Fruit fly (Drosophila melanogaster) whole organism, embryonic: ENCODE results near the gene CG3815.

Experiments
- Asciz ChIP-seq: fragments of 200-800 bp; sonication (Bioruptor generic); optimal IDR thresholded peaks from 2 replicates; lab custom pipeline; 2017; ENCODE audit warnings: missing biosample characterization, mild to moderate bottlenecking, missing genetic modification characterization, missing genetic modification reagents
- Bdp1 ChIP-seq: fragments of 200-800 bp; sonication (Bioruptor generic); optimal IDR thresholded peaks from 3 replicates; lab custom pipeline; 2016; ENCODE audit warnings: missing biosample characterization, missing genetic modification characterization
- CG1024 ChIP-seq: fragments of 200-800 bp; sonication (Bioruptor generic); IDR thresholded peaks from 2 replicates; pipeline ENCODE4 v1.3.6; 2022; ENCODE audit warnings: missing biosample characterization, missing genetic modification characterization
- CG11696 ChIP-seq: fragments of 200-800 bp; sonication (Bioruptor generic); IDR thresholded peaks from 2 replicates; pipeline ENCODE4 v1.3.6; 2022; ENCODE audit warnings: missing biosample characterization, missing genetic modification characterization
- CG12104 ChIP-seq: fragments of 200-800 bp; sonication (Bioruptor generic); optimal IDR thresholded peaks from 3 replicates; lab custom pipeline; 2016; ENCODE audit warnings: missing biosample characterization, missing genetic modification characterization
- CG12236 ChIP-seq: fragments of 200-800 bp; sonication (Bioruptor generic); optimal IDR thresholded peaks from 2 replicates; lab custom pipeline; 2016; ENCODE audit warnings: missing biosample characterization, missing genetic modification characterization
- CG12744 ChIP-seq: fragments of 200-800 bp; sonication (Bioruptor generic); optimal IDR thresholded peaks from 2 replicates; lab custom pipeline; 2016; ENCODE audit warnings: missing biosample characterization, missing genetic modification characterization
- CG14441 ChIP-seq: fragments of 200-800 bp; sonication (Bioruptor generic); IDR thresholded peaks from 2 replicates; pipeline ENCODE4 v1.3.6; 2022; ENCODE audit warnings: missing biosample characterization, missing genetic modification characterization
- CG14667 ChIP-seq: fragments of 200-800 bp; sonication (Bioruptor generic); IDR thresholded peaks from 2 replicates; pipeline ENCODE4 v1.3.6; 2022; ENCODE audit warnings: missing biosample characterization, missing genetic modification characterization
- CG15514 ChIP-seq: fragments of 200-800 bp; sonication (Bioruptor generic); optimal IDR thresholded peaks from 3 replicates; lab custom pipeline; 2017; ENCODE audit warnings: missing biosample characterization, missing genetic modification characterization, mild to moderate bottlenecking, moderate library complexity, missing genetic modification reagents
- CG17385 ChIP-seq: fragments of 200-800 bp; sonication (Bioruptor generic); optimal IDR thresholded peaks from 3 replicates; lab custom pipeline; 2018; ENCODE audit warnings: missing biosample characterization, mild to moderate bottlenecking, missing genetic modification characterization
- CG2712 ChIP-seq: fragments of 200-800 bp; optimal IDR thresholded peaks from 3 replicates; lab custom pipeline; 2019; ENCODE audit warnings: missing biosample characterization, mild to moderate bottlenecking, missing genetic modification characterization, moderate library complexity
- CG2889 ChIP-seq: fragments of 200-800 bp; sonication (Bioruptor generic); IDR thresholded peaks from 3 replicates; pipeline ENCODE4 v1.3.6; 2022; ENCODE audit warnings: missing biosample characterization, missing genetic modification characterization
- CG33557 ChIP-seq: fragments of 200-800 bp; sonication (Bioruptor generic); optimal IDR thresholded peaks from 2 replicates; lab custom pipeline; 2019; ENCODE audit warnings: missing biosample characterization, mild to moderate bottlenecking, missing genetic modification characterization, moderate library complexity
- CG3995 ChIP-seq: fragments of 200-800 bp; sonication (Bioruptor generic); optimal IDR thresholded peaks from 3 replicates; lab custom pipeline; 2016; ENCODE audit warnings: missing biosample characterization, missing genetic modification characterization
- CG42726 ChIP-seq: fragments of 200-800 bp; sonication (Bioruptor generic); IDR thresholded peaks from 2 replicates; pipeline ENCODE4 v1.3.6; 2022; ENCODE audit warnings: missing biosample characterization, missing genetic modification characterization; ENCODE audit not compliant: partially characterized antibody
- CG4617 ChIP-seq: fragments of 200-800 bp; sonication (Bioruptor generic); optimal IDR thresholded peaks from 3 replicates; lab custom pipeline; 2016; ENCODE audit warnings: missing biosample characterization, missing genetic modification characterization, borderline replicate concordance
- CG4707 ChIP-seq: fragments of 200-800 bp; sonication (Bioruptor generic); optimal IDR thresholded peaks from 2 replicates; lab custom pipeline; 2018; ENCODE audit warnings: missing biosample characterization, mild to moderate bottlenecking, missing genetic modification characterization, moderate library complexity
- CG6813 ChIP-seq: fragments of 200-800 bp; sonication (Bioruptor generic); optimal IDR thresholded peaks from 2 replicates; lab custom pipeline; 2017; ENCODE audit warnings: missing biosample characterization, missing genetic modification characterization, mild to moderate bottlenecking, moderate library complexity, missing genetic modification reagents
- CG7963 ChIP-seq: fragments of 200-800 bp; sonication (Bioruptor generic); IDR thresholded peaks from 3 replicates; pipeline ENCODE4 v1.3.6; 2022; ENCODE audit warnings: missing biosample characterization, missing genetic modification characterization; ENCODE audit not compliant: partially characterized antibody
- ERR ChIP-seq: fragments of 200-800 bp; sonication (Bioruptor generic); optimal IDR thresholded peaks from 2 replicates; lab custom pipeline; 2016; ENCODE audit warnings: missing biosample characterization, missing genetic modification characterization
- GATAe ChIP-seq: fragments of 200-800 bp; sonication (Bioruptor generic); conservative IDR thresholded peaks from 2 replicates; pipeline ENCODE4 v1.3.6; 2022; ENCODE audit warnings: missing biosample characterization, missing genetic modification characterization
- HmgZ ChIP-seq: fragments of 200-800 bp; sonication (Bioruptor generic); optimal IDR thresholded peaks from 2 replicates; lab custom pipeline; 2018; ENCODE audit warnings: missing biosample characterization, mild to moderate bottlenecking, missing genetic modification characterization
- Med ChIP-seq: fragments of 200-800 bp; sonication (Bioruptor generic); peaks from one replicate; lab custom pipeline; 2016; ENCODE audit warnings: missing biosample characterization, missing genetic modification characterization, mild to moderate bottlenecking, inconsistent platforms, moderate library complexity
- NK7.1 ChIP-seq: fragments of 200-800 bp; sonication (Bioruptor generic); optimal IDR thresholded peaks from 3 replicates; lab custom pipeline; 2016; ENCODE audit warnings: missing biosample characterization, missing genetic modification characterization
- Neu2 ChIP-seq: fragments of 200-800 bp; sonication (Bioruptor generic); optimal IDR thresholded peaks from 3 replicates; lab custom pipeline; 2016; ENCODE audit warnings: missing biosample characterization, missing genetic modification characterization, borderline replicate concordance
- Nf-YA ChIP-seq: fragments of 200-800 bp; sonication (Bioruptor generic); IDR thresholded peaks from 2 replicates; pipeline ENCODE4 v1.3.6; 2022; ENCODE audit warnings: missing biosample characterization, missing genetic modification characterization
- Taf1 ChIP-seq: fragments of 200-800 bp; sonication (Bioruptor generic); IDR thresholded peaks from 2 replicates; pipeline ENCODE4 v1.3.6; 2022; ENCODE audit warnings: missing biosample characterization, missing genetic modification characterization
- YL-1 ChIP-seq: fragments of 200-800 bp; sonication (Bioruptor generic); optimal IDR thresholded peaks from 3 replicates; lab custom pipeline; 2017; ENCODE audit warnings: missing biosample characterization, mild to moderate bottlenecking, missing genetic modification characterization
- bbx ChIP-seq: fragments of 200-800 bp; sonication (Bioruptor generic); IDR thresholded peaks from 2 replicates; pipeline ENCODE4 v1.3.6; 2022; ENCODE audit warnings: missing biosample characterization, missing genetic modification characterization; ENCODE audit not compliant: partially characterized antibody
- chif ChIP-seq, 2 experiments: fragments of 200-800 bp; sonication (Bioruptor generic); optimal IDR thresholded peaks; 3 replicates each; lab custom pipeline; 2016; ENCODE audit warnings: missing biosample characterization in 2 of 2, missing genetic modification characterization in 2 of 2
- emc ChIP-seq: fragments of 200-800 bp; sonication (Bioruptor generic); optimal IDR thresholded peaks from 2 replicates; lab custom pipeline; 2016; ENCODE audit warnings: missing biosample characterization, missing genetic modification characterization
- eve ChIP-seq, 2 experiments: fragments of >200 bp; optimal IDR thresholded peaks; 2 replicates each; lab custom pipeline; 2017; ENCODE audit warnings: missing biosample characterization in 2 of 2, missing genetic modification characterization in 2 of 2
- grn ChIP-seq: fragments of 200-800 bp; sonication (Bioruptor generic); optimal IDR thresholded peaks from 3 replicates; lab custom pipeline; 2017; ENCODE audit warnings: missing biosample characterization, missing genetic modification characterization
- inv ChIP-seq: fragments of 200-800 bp; sonication (Bioruptor generic); IDR thresholded peaks from 2 replicates; pipeline ENCODE4 v1.3.6; 2022; ENCODE audit warnings: missing biosample characterization, missing genetic modification characterization; ENCODE audit not compliant: partially characterized antibody
- jumu ChIP-seq: fragments of 200-800 bp; sonication (Bioruptor generic); optimal IDR thresholded peaks from 3 replicates; lab custom pipeline; 2016; ENCODE audit warnings: missing biosample characterization, missing genetic modification characterization
- kah ChIP-seq: fragments of 200-800 bp; sonication (Bioruptor generic); optimal IDR thresholded peaks from 2 replicates; lab custom pipeline; 2018; ENCODE audit warnings: missing biosample characterization, mild to moderate bottlenecking, missing genetic modification characterization
- knrl ChIP-seq: fragments of 200-800 bp; sonication (Bioruptor generic); IDR thresholded peaks from 3 replicates; pipeline ENCODE4 v1.3.6; 2022; ENCODE audit warnings: missing biosample characterization, missing genetic modification characterization; ENCODE audit not compliant: partially characterized antibody
- nmo ChIP-seq: fragments of 200-800 bp; sonication (Bioruptor generic); optimal IDR thresholded peaks from 2 replicates; lab custom pipeline; 2018; ENCODE audit warnings: missing biosample characterization, mild to moderate bottlenecking, missing genetic modification characterization, moderate library complexity
- onecut ChIP-seq: fragments of 200-800 bp; sonication (Bioruptor generic); IDR thresholded peaks from 2 replicates; pipeline ENCODE4 v1.3.6; 2022; ENCODE audit warnings: missing biosample characterization, missing genetic modification characterization
- ranshi ChIP-seq: fragments of 200-800 bp; sonication (Bioruptor generic); IDR thresholded peaks from 2 replicates; pipeline ENCODE4 v1.3.6; 2022; ENCODE audit warnings: missing biosample characterization, missing genetic modification characterization
- slou ChIP-seq: fragments of 200-800 bp; sonication (Bioruptor generic); optimal IDR thresholded peaks from 3 replicates; lab custom pipeline; 2016; ENCODE audit warnings: missing biosample characterization, missing genetic modification characterization
- stc ChIP-seq: fragments of 200-800 bp; sonication (Bioruptor generic); IDR thresholded peaks from 2 replicates; pipeline ENCODE4 v1.3.6; 2022; ENCODE audit warnings: missing biosample characterization, missing genetic modification characterization
- toy ChIP-seq: fragments of 200-800 bp; sonication (Bioruptor generic); IDR thresholded peaks from 2 replicates; pipeline ENCODE4 v1.3.6; 2022; ENCODE audit warnings: missing biosample characterization, missing genetic modification characterization
- trem ChIP-seq: fragments of 200-800 bp; optimal IDR thresholded peaks from 3 replicates; lab custom pipeline; 2019; ENCODE audit warnings: missing biosample characterization, mild to moderate bottlenecking, missing genetic modification characterization, moderate library complexity
- trh ChIP-seq: fragments of 200-800 bp; sonication (Bioruptor generic); optimal IDR thresholded peaks from 2 replicates; lab custom pipeline; 2016; ENCODE audit warnings: missing biosample characterization, missing genetic modification characterization
- unc-4 ChIP-seq: fragments of 200-800 bp; sonication (Bioruptor generic); IDR thresholded peaks from 2 replicates; pipeline ENCODE4 v1.3.6; 2022; ENCODE audit warnings: missing biosample characterization, missing genetic modification characterization; ENCODE audit not compliant: partially characterized antibody
- vfl ChIP-seq: fragments of 200-800 bp; sonication (Bioruptor generic); optimal IDR thresholded peaks from 2 replicates; lab custom pipeline; 2016; ENCODE audit warnings: missing biosample characterization, missing genetic modification characterization
- vnd ChIP-seq: fragments of 200-800 bp; sonication (Bioruptor generic); IDR thresholded peaks from 3 replicates; pipeline ENCODE4 v1.3.6; 2022; ENCODE audit warnings: missing biosample characterization, missing genetic modification characterization; ENCODE audit not compliant: partially characterized antibody

The CG3815 gene

DNA sequence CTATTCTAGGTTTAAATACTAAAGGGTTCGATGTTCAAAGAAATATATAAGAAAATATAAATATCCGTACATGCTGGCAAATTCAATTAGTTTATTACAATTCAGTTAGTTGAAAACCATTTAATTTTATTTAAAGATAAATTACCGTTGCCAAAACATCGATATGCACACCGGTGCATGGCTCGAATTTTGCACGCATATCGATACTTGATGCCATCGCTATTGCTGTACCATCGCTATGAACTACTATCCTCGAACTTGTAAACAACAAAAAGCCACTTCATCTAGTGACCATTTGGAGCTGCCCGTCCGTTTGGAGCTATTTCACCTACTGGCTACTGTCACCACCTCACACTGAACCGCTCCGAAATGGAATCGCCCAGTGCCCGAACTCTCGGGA is 34.3 kb upstream of the CG3815 start, which contains the start of gene Josd (continued):
- TF ChIP-seq CG42726 (GFP tag; lab: Robert Waterston, UW) (peak; percentile 68; the same call in 1 of the 2 replicates), trh (GFP tag; lab: Kevin White, UChicago) (no peak), YL-1 (GFP tag; lab: Kevin White, UChicago) (peak; percentile 19), NK7.1 (GFP tag; lab: Kevin White, UChicago) (no peak), CG14441 (GFP tag; lab: Robert Waterston, UW) (no peak), unc-4 (GFP tag; lab: Robert Waterston, UW) (peak; percentile 84), stc (GFP tag; lab: Robert Waterston, UW) (no peak), CG12104 (GFP tag; lab: Kevin White, UChicago) (no peak), CG12744 (GFP tag; lab: Kevin White, UChicago) (no peak), CG2712 (tag; lab: Kevin White, UChicago) (peak; percentile 2), slou (GFP tag; lab: Kevin White, UChicago) (no peak), Taf1 (GFP tag; lab: Robert Waterston, UW) (no peak), CG4617 (peak; percentile 26), inv (GFP tag; lab: Robert Waterston, UW) (peak; percentile 76), CG3995 (GFP tag; lab: Kevin White, UChicago) (peak; percentile 90), bbx (GFP tag; lab: Robert Waterston, UW) (peak; percentile 83)
- TF ChIP-seq, all 482 proteins: peak for 70

DNA sequence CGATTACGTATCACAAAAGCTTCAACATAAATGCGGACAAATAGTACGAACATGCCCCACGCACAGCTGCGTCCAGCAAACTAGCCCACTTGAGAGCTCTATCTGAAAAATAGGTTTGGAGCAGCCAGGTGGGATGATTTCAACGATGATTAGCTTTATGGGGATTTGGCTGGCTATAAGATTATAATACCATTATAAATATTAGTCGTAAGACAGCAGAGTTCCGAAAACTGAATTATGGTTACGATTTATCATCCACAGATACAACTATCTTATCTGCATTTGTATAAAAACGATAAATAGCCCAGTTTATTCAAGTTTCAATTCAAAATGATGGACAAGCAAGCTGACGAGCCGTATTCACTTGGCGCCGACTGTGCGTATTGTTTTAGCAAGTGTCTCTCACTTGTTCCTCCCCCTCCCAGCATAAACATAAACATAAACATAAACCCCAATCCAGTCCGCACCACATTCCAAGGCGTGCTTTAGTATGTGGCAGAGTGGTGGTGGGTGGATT is 31.5 kb upstream of the CG3815 start:
- no peak for TF ChIP-seq CG33557 (GFP tag; lab: Kevin White, UChicago)
- peak; percentile 94 for TF ChIP-seq Med (GFP tag; lab: Kevin White, UChicago)
- peak; percentile 48; the same call in 1 of the 2 replicates for TF ChIP-seq Nf-YA
- TF ChIP-seq vnd (GFP tag; lab: Robert Waterston, UW): no peak
- TF ChIP-seq CG15514 (GFP tag; lab: Kevin White, UChicago): peak; percentile 72
- no peak for TF ChIP-seq eve (GFP tag; optimal IDR thresholded peaks at IDR 0.05; lab: Kevin White, UChicago)
- TF ChIP-seq ranshi: peak; percentile 47; the same call in 1 of the 2 replicates
- TF ChIP-seq emc (GFP tag; lab: Kevin White, UChicago): peak; percentile 32
- TF ChIP-seq CG1024 (GFP tag; lab: Robert Waterston, UW): no peak
- TF ChIP-seq HmgZ (tag; lab: Kevin White, UChicago): peak; percentile 75
- TF ChIP-seq CG6813 (GFP tag; lab: Kevin White, UChicago): peak; percentile 74
- TF ChIP-seq Bdp1 (GFP tag; lab: Kevin White, UChicago): peak; percentile 33
- no peak for TF ChIP-seq slou (GFP tag; lab: Kevin White, UChicago)
- peak; percentile 78 for TF ChIP-seq Asciz (GFP tag; lab: Kevin White, UChicago)
- peak; percentile 34; the same call in 1 of the 2 replicates for TF ChIP-seq CG14667
- no peak for TF ChIP-seq ERR (GFP tag; lab: Kevin White, UChicago)
- peak; percentile 42 for TF ChIP-seq kah (GFP tag; lab: Kevin White, UChicago)
- peak; percentile 48 for TF ChIP-seq onecut (GFP tag; lab: Robert Waterston, UW)
- no peak for TF ChIP-seq CG7963 (GFP tag; lab: Robert Waterston, UW)
- no peak for TF ChIP-seq Neu2
- peak; percentile 85 for TF ChIP-seq nmo (GFP tag; lab: Kevin White, UChicago)
- TF ChIP-seq vfl (GFP tag; lab: Kevin White, UChicago): peak; percentile 30
- peak; percentile 22 to 52 for TF ChIP-seq chif (GFP tag; optimal IDR thresholded peaks at IDR 0.05; lab: Kevin White, UChicago)
- TF ChIP-seq knrl (GFP tag; lab: Robert Waterston, UW): no peak
- peak; percentile 22 for TF ChIP-seq trem (tag; lab: Kevin White, UChicago)
- peak; percentile 86 for TF ChIP-seq CG11696 (GFP tag; lab: Robert Waterston, UW)
- TF ChIP-seq GATAe (GFP tag; lab: Robert Waterston, UW): no peak
- no peak for TF ChIP-seq CG2889
- no peak for TF ChIP-seq CG4707 (GFP tag; lab: Kevin White, UChicago)
- 0 out of 2 replicates have a peak, but pooled peaks have one; percentile 6 for TF ChIP-seq toy (GFP tag; lab: Robert Waterston, UW)
- TF ChIP-seq CG12236 (GFP tag; lab: Kevin White, UChicago): no peak
- TF ChIP-seq jumu: no peak
- peak; percentile 77 for TF ChIP-seq CG17385 (GFP tag; lab: Kevin White, UChicago)
- TF ChIP-seq grn: peak; percentile 49
